Fruit fly (Drosophila melanogaster) whole organism, pupa: Measurements from ENCODE around the gene CG31300.

Experiments
- CG12605 ChIP-seq: fragments of 200-800 bp; sonication (Bioruptor generic); IDR thresholded peaks from 2 replicates; pipeline ENCODE4 v1.3.6; 2022; ENCODE audit warnings: missing biosample characterization, missing genetic modification characterization
- CG14655 ChIP-seq: fragments of 200-800 bp; sonication (Bioruptor generic); optimal IDR thresholded peaks from 3 replicates; lab custom pipeline; 2017; ENCODE audit warnings: mild to moderate bottlenecking, missing biosample characterization, missing genetic modification reagents, missing genetic modification characterization
- CG15710 ChIP-seq: fragments of 200-800 bp; sonication (Bioruptor generic); optimal IDR thresholded peaks from 2 replicates; lab custom pipeline; 2018; ENCODE audit warnings: missing biosample characterization, mild to moderate bottlenecking, missing genetic modification characterization, moderate library complexity
- CG17806 ChIP-seq: fragments of 200-800 bp; sonication (Bioruptor generic); optimal IDR thresholded peaks from 2 replicates; lab custom pipeline; 2018; ENCODE audit warnings: missing biosample characterization, mild to moderate bottlenecking, missing genetic modification characterization, moderate library complexity
- CG34367 ChIP-seq: fragments of 200-800 bp; sonication (Bioruptor generic); optimal IDR thresholded peaks from 2 replicates; lab custom pipeline; 2018; ENCODE audit warnings: missing biosample characterization, mild to moderate bottlenecking, missing genetic modification characterization
- CG4496 ChIP-seq: fragments of 200-800 bp; sonication (Bioruptor generic); IDR thresholded peaks from 3 replicates; pipeline ENCODE4 v1.3.6; 2022; ENCODE audit warnings: missing biosample characterization, missing genetic modification characterization
- EcR ChIP-seq: fragments of 200-800 bp; sonication (Bioruptor generic); optimal IDR thresholded peaks from 3 replicates; lab custom pipeline; 2019; ENCODE audit warnings: missing biosample characterization, missing genetic modification characterization, mild to moderate bottlenecking, moderate library complexity, missing genetic modification reagents

dm6 chr3R:25289589-25289988, 6.2 kb downstream of the CG31300 start, which contains the start of gene CG11893:
- TF ChIP-seq CG15710 (tag; lab: Kevin White, UChicago) (no peak), CG17806 (tag; lab: Kevin White, UChicago) (no peak), EcR (GFP tag; lab: Kevin White, UChicago) (no peak), CG14655 (GFP tag; lab: Kevin White, UChicago) (no peak), CG4496 (GFP tag; lab: Robert Waterston, UW) (no peak), CG12605 (GFP tag; lab: Robert Waterston, UW) (no peak), CG34367 (tag; lab: Kevin White, UChicago) (no peak)
